Fruit fly (Drosophila melanogaster) whole organism: ENCODE data around the gene CG12355.

ENCODE experiments used
- CG8478 ChIP-seq: fragments of >200 bp; optimal IDR thresholded peaks from 2 replicates; lab custom pipeline; 2018; ENCODE audit warnings: inconsistent platforms
- Dll ChIP-seq: fragments of >200 bp; optimal IDR thresholded peaks from 2 replicates; lab custom pipeline; 2017
- EcR ChIP-seq, 2 experiments: fragments of >200 bp; optimal IDR thresholded peaks; 2 replicates each; lab custom pipeline; 2017; ENCODE audit warnings: missing biosample characterization in 2 of 2, missing genetic modification characterization in 2 of 2, missing genetic modification reagents in 2 of 2
- psq ChIP-seq: fragments of >200 bp; optimal IDR thresholded peaks from 2 replicates; lab custom pipeline; 2017

DNA sequence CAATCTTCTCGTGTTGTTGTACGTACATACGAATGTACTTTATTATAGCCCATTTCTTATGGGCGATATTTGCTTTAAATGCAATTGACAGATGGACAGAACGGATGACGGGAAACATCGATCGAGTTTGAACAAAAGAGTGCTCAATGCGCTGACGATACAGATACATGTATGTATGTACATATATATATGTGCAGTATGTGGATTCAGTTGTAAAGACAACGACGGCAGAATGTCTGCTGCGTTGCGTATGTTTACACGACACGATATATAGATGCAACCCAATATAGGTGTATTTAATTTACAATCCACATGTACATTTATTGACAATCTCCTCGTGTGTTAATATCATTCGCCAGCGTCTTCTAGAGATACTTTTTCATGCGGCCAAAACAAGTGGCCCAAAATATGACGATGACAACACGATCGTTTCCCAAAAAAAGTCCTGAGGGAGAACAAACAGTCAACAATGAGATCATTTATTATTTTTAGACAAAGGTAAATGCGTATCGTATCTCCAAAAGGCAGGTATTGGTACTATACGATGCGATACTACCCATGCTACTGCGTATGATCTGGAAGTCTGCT, 35.4 kb upstream of the CG12355 start:
- no peak for TF ChIP-seq psq (lab: Kevin White, UChicago)
- TF ChIP-seq EcR (GFP tag; optimal IDR thresholded peaks at IDR 0.05; lab: Kevin White, UChicago): no peak
- TF ChIP-seq Dll (lab: Kevin White, UChicago): no peak
- TF ChIP-seq CG8478: no peak
